Fruit fly (Drosophila melanogaster) whole organism, prepupa: ENCODE results near the gene Rap1.

ENCODE experiments used
- CG15336 ChIP-seq: fragments of 200-800 bp; sonication (Bioruptor generic); IDR thresholded peaks from 2 replicates; pipeline ENCODE4 v1.3.6; 2022; ENCODE audit warnings: missing biosample characterization, missing genetic modification characterization
- CG34406 ChIP-seq: fragments of 200-800 bp; sonication (Bioruptor generic); optimal IDR thresholded peaks from 3 replicates; lab custom pipeline; 2016; ENCODE audit warnings: missing biosample characterization, missing genetic modification characterization
- CG6808 ChIP-seq: fragments of 200-800 bp; sonication (Bioruptor generic); optimal IDR thresholded peaks from 3 replicates; lab custom pipeline; 2017; ENCODE audit warnings: missing biosample characterization, missing genetic modification characterization, mild to moderate bottlenecking, moderate library complexity, missing genetic modification reagents
- CG8319 ChIP-seq: fragments of 200-800 bp; sonication (Bioruptor generic); optimal IDR thresholded peaks from 3 replicates; lab custom pipeline; 2016; ENCODE audit warnings: missing biosample characterization, missing genetic modification characterization
- CG8632 ChIP-seq: fragments of 200-800 bp; sonication (Bioruptor generic); optimal IDR thresholded peaks from 3 replicates; lab custom pipeline; 2016; ENCODE audit warnings: missing biosample characterization, missing genetic modification characterization
- Hr38 ChIP-seq: sonication (Bioruptor generic); optimal IDR thresholded peaks from 2 replicates; lab custom pipeline; 2016; ENCODE audit warnings: missing biosample characterization, missing genetic modification characterization
- OdsH ChIP-seq: fragments of 200-800 bp; sonication (Bioruptor generic); optimal IDR thresholded peaks from 3 replicates; lab custom pipeline; 2016; ENCODE audit warnings: missing biosample characterization, missing genetic modification characterization
- Sox102F ChIP-seq: fragments of 200-800 bp; sonication (Bioruptor generic); optimal IDR thresholded peaks from 2 replicates; lab custom pipeline; 2016; ENCODE audit warnings: missing biosample characterization, mild to moderate bottlenecking, missing genetic modification characterization
- Sox15 ChIP-seq: fragments of 200-800 bp; sonication (Bioruptor generic); optimal IDR thresholded peaks from 3 replicates; lab custom pipeline; 2016; ENCODE audit warnings: missing biosample characterization, missing genetic modification characterization
- vri ChIP-seq: fragments of 200-800 bp; sonication (Bioruptor generic); optimal IDR thresholded peaks from 3 replicates; lab custom pipeline; 2016; ENCODE audit warnings: missing biosample characterization, mild to moderate bottlenecking, missing genetic modification characterization

- TF ChIP-seq Sox15 (GFP tag; lab: Kevin White, UChicago) = no peak
- TF ChIP-seq Sox102F (GFP tag; lab: Kevin White, UChicago) = peak; percentile 44
- peak; percentile 36 for TF ChIP-seq vri (GFP tag; lab: Kevin White, UChicago)
- TF ChIP-seq CG34406 (GFP tag; lab: Kevin White, UChicago) = peak; percentile 28
- no peak for TF ChIP-seq Hr38
- TF ChIP-seq CG8632 (GFP tag; lab: Kevin White, UChicago) = no peak
- TF ChIP-seq OdsH = no peak
- no peak for TF ChIP-seq CG15336
- TF ChIP-seq CG6808 (GFP tag; lab: Kevin White, UChicago) = peak; percentile 48
- peak; percentile 24 for TF ChIP-seq CG8319 (GFP tag; lab: Kevin White, UChicago)
Observed at dm6 chr3L:1859563-1859962, 2.5 kb downstream of the Rap1 start.
